Worm (Caenorhabditis elegans) whole organism, young adult: ENCODE measurements around the gene pitr-2.

Experiments used
- B0261.1 ChIP-seq: sonication (generic microtip); optimal IDR thresholded peaks from 2 replicates; lab custom pipeline; 2016; ENCODE audit warnings: mild to moderate bottlenecking, missing genetic modification characterization, moderate library complexity, missing compliant biosample characterization
- C17E4.6 ChIP-seq: fragments of 200-800 bp; sonication (Bioruptor generic); IDR thresholded peaks from 2 replicates; pipeline ENCODE4 v1.3.6; 2022; ENCODE audit warnings: missing genetic modification reagents, missing genetic modification characterization, missing compliant biosample characterization
- D2030.7 ChIP-seq: fragments of 200-800 bp; sonication (Bioruptor generic); IDR thresholded peaks from 2 replicates; pipeline ENCODE4 v1.3.6; 2022; ENCODE audit warnings: missing genetic modification reagents, missing genetic modification characterization, missing compliant biosample characterization
- F49E8.2 ChIP-seq: sonication (generic microtip); optimal IDR thresholded peaks from 3 replicates; lab custom pipeline; 2017; ENCODE audit warnings: missing genetic modification characterization, mild to moderate bottlenecking, missing compliant biosample characterization, antibody characterized with exemption, moderate library complexity; ENCODE audit not compliant: insufficient read depth
- F52B5.7 ChIP-seq: sonication (generic microtip); optimal IDR thresholded peaks from 2 replicates; lab custom pipeline; 2016; ENCODE audit warnings: mild to moderate bottlenecking, missing genetic modification characterization, missing compliant biosample characterization
- Y56A3A.18 ChIP-seq: fragments of 200-800 bp; sonication (Bioruptor generic); IDR thresholded peaks from 2 replicates; pipeline ENCODE4 v1.3.6; 2022; ENCODE audit warnings: missing genetic modification reagents, missing genetic modification characterization, missing compliant biosample characterization
- Y79H2A.3 ChIP-seq: fragments of 200-800 bp; sonication (Bioruptor generic); conservative IDR thresholded peaks from 2 replicates; pipeline ENCODE4 v1.3.6; 2022; ENCODE audit warnings: missing genetic modification reagents, missing genetic modification characterization, missing compliant biosample characterization
- ZK185.1 ChIP-seq: sonication (generic microtip); optimal IDR thresholded peaks from 2 replicates; lab custom pipeline; 2016; ENCODE audit warnings: mild to moderate bottlenecking, missing genetic modification characterization, missing compliant biosample characterization; ENCODE audit not compliant: poor library complexity, severe bottlenecking
- aptf-3 ChIP-seq: fragments of 200-800 bp; sonication (Bioruptor generic); IDR thresholded peaks from 2 replicates; pipeline ENCODE4 v1.3.6; 2022; ENCODE audit warnings: missing genetic modification characterization, missing compliant biosample characterization
- athp-1 ChIP-seq: sonication (generic microtip); optimal IDR thresholded peaks from 2 replicates; lab custom pipeline; 2017; ENCODE audit warnings: mild to moderate bottlenecking, missing genetic modification characterization, missing compliant biosample characterization
- attf-6 ChIP-seq: fragments of 200-800 bp; sonication (Bioruptor generic); IDR thresholded peaks from 2 replicates; pipeline ENCODE4 v1.3.6; 2022; ENCODE audit warnings: missing genetic modification reagents, missing genetic modification characterization, missing compliant biosample characterization
- bed-1 ChIP-seq: fragments of 200-800 bp; sonication (Bioruptor generic); IDR thresholded peaks from 2 replicates; pipeline ENCODE4 v1.3.6; 2022; ENCODE audit warnings: missing genetic modification reagents, missing genetic modification characterization, missing compliant biosample characterization
- ceh-100 ChIP-seq: fragments of 200-800 bp; sonication (Bioruptor generic); IDR thresholded peaks from 2 replicates; pipeline ENCODE4 v1.3.6; 2022; ENCODE audit warnings: missing genetic modification reagents, missing genetic modification characterization, missing compliant biosample characterization
- ceh-27 ChIP-seq: fragments of 200-800 bp; sonication (Bioruptor generic); optimal IDR thresholded peaks from 2 replicates; lab custom pipeline; 2018; ENCODE audit warnings: mild to moderate bottlenecking, missing genetic modification characterization, moderate library complexity, missing compliant biosample characterization
- ceh-40 ChIP-seq: fragments of 200-800 bp; sonication (Bioruptor generic); IDR thresholded peaks from 2 replicates; pipeline ENCODE4 v1.3.6; 2022; ENCODE audit warnings: missing genetic modification characterization, missing compliant biosample characterization
- chd-7 ChIP-seq: sonication (generic microtip); optimal IDR thresholded peaks from 2 replicates; lab custom pipeline; 2016; ENCODE audit warnings: mild to moderate bottlenecking, missing genetic modification characterization, moderate library complexity, missing compliant biosample characterization
- dox-1 ChIP-seq: fragments of 200-800 bp; sonication (Bioruptor generic); IDR thresholded peaks from 2 replicates; pipeline ENCODE4 v1.3.6; 2022; ENCODE audit warnings: missing genetic modification reagents, missing genetic modification characterization, missing compliant biosample characterization
- dpl-1 ChIP-seq: fragments of 150-350 bp; optimal IDR thresholded peaks from 2 replicates; lab custom pipeline; 2014; ENCODE audit warnings: missing biosample characterization, missing genetic modification reagents, missing genetic modification characterization
- egrh-3 ChIP-seq: fragments of 200-800 bp; sonication (Bioruptor generic); IDR thresholded peaks from 2 replicates; pipeline ENCODE4 v1.3.6; 2022; ENCODE audit warnings: missing genetic modification reagents, missing genetic modification characterization, missing compliant biosample characterization
- ekl-4 ChIP-seq: fragments of 200-800 bp; sonication (Bioruptor generic); IDR thresholded peaks from 2 replicates; pipeline ENCODE4 v1.3.6; 2022; ENCODE audit warnings: missing genetic modification reagents, missing genetic modification characterization, missing compliant biosample characterization
- hlh-12 ChIP-seq: sonication (generic microtip); optimal IDR thresholded peaks from 2 replicates; lab custom pipeline; 2016; ENCODE audit warnings: missing genetic modification characterization, missing compliant biosample characterization
- hmg-1.2 ChIP-seq: fragments of 200-800 bp; sonication (Bioruptor generic); IDR thresholded peaks from 2 replicates; pipeline ENCODE4 v1.3.6; 2022; ENCODE audit warnings: missing genetic modification reagents, missing genetic modification characterization, missing compliant biosample characterization
- hmg-20 ChIP-seq: fragments of 200-800 bp; sonication (Bioruptor generic); IDR thresholded peaks from 2 replicates; pipeline ENCODE4 v1.3.6; 2022; ENCODE audit warnings: missing genetic modification reagents, missing genetic modification characterization, missing compliant biosample characterization
- hsf-1 ChIP-seq: fragments of 200-800 bp; sonication (Bioruptor generic); IDR thresholded peaks from 2 replicates; pipeline ENCODE4 v1.3.6; 2022; ENCODE audit warnings: missing genetic modification reagents, missing genetic modification characterization, missing compliant biosample characterization
- lag-1 ChIP-seq: fragments of 200-800 bp; sonication (Bioruptor generic); IDR thresholded peaks from 2 replicates; pipeline ENCODE4 v1.3.6; 2022; ENCODE audit warnings: missing genetic modification reagents, missing genetic modification characterization, missing compliant biosample characterization
- lin-26 ChIP-seq: fragments of 200-800 bp; sonication (Bioruptor generic); IDR thresholded peaks from 2 replicates; pipeline ENCODE4 v1.3.6; 2022; ENCODE audit warnings: missing genetic modification reagents, missing genetic modification characterization, missing compliant biosample characterization
- lin-54 ChIP-seq: fragments of 200-800 bp; sonication (Bioruptor generic); optimal IDR thresholded peaks from 2 replicates; lab custom pipeline; 2018; ENCODE audit warnings: mild to moderate bottlenecking, missing genetic modification characterization, missing compliant biosample characterization
- madf-6 ChIP-seq: fragments of 200-800 bp; sonication (Bioruptor generic); IDR thresholded peaks from 2 replicates; pipeline ENCODE4 v1.3.6; 2022; ENCODE audit warnings: missing genetic modification reagents, missing genetic modification characterization, missing compliant biosample characterization
- mcd-1 ChIP-seq: fragments of 200-800 bp; sonication (Bioruptor generic); IDR thresholded peaks from 2 replicates; pipeline ENCODE4 v1.3.6; 2022; ENCODE audit warnings: missing genetic modification reagents, missing genetic modification characterization, missing compliant biosample characterization
- mxl-1 ChIP-seq: sonication (generic microtip); optimal IDR thresholded peaks from 2 replicates; lab custom pipeline; 2016; ENCODE audit warnings: missing genetic modification characterization, missing compliant biosample characterization
- nfya-1 ChIP-seq: sonication (generic microtip); optimal IDR thresholded peaks from 2 replicates; lab custom pipeline; 2017; ENCODE audit warnings: antibody characterized with exemption, missing compliant biosample characterization, missing genetic modification characterization, borderline replicate concordance; ENCODE audit not compliant: insufficient read depth
- nhr-179 ChIP-seq: sonication (generic microtip); optimal IDR thresholded peaks from 2 replicates; lab custom pipeline; 2016; ENCODE audit warnings: mild to moderate bottlenecking, missing genetic modification characterization, missing compliant biosample characterization
- rcor-1 ChIP-seq: fragments of 200-800 bp; sonication (Bioruptor generic); IDR thresholded peaks from 2 replicates; pipeline ENCODE4 v1.3.6; 2022; ENCODE audit warnings: missing genetic modification reagents, missing genetic modification characterization, missing compliant biosample characterization
- snpc-1.1 ChIP-seq: sonication (generic microtip); optimal IDR thresholded peaks from 2 replicates; lab custom pipeline; 2017; ENCODE audit warnings: missing genetic modification characterization, mild to moderate bottlenecking, missing compliant biosample characterization, antibody characterized with exemption, moderate library complexity, missing genotype, missing genetic modification reagents; ENCODE audit not compliant: insufficient read depth
- snpc-4 ChIP-seq, 5 experiments: fragments of 150-350 bp in 1 of 5; sonication (generic microtip) in 4 of 5; optimal IDR thresholded peaks; 2 replicates each; lab custom pipeline; 2014 to 2018; ENCODE audit warnings: missing genetic modification characterization in 5 of 5, missing biosample characterization in 3 of 5, antibody characterized with exemption in 2 of 5, mild to moderate bottlenecking in 2 of 5, missing compliant biosample characterization in 2 of 5, missing genotype in 2 of 5, moderate library complexity in 2 of 5, missing genetic modification reagents in 1 of 5
- tbp1 ChIP-seq: fragments of 200-800 bp; sonication (Bioruptor generic); optimal IDR thresholded peaks from 2 replicates; lab custom pipeline; 2018; ENCODE audit warnings: mild to moderate bottlenecking, missing genetic modification characterization, missing compliant biosample characterization
- zfh-2 ChIP-seq: fragments of 200-800 bp; sonication (Bioruptor generic); conservative IDR thresholded peaks from 2 replicates; pipeline ENCODE4 v1.3.6; 2022; ENCODE audit warnings: missing genetic modification reagents, missing genetic modification characterization, missing compliant biosample characterization
- zim-3 ChIP-seq: sonication (generic microtip); optimal IDR thresholded peaks from 2 replicates; lab custom pipeline; 2017; ENCODE audit warnings: mild to moderate bottlenecking, missing genetic modification characterization, moderate library complexity, missing compliant biosample characterization
- ztf-18 ChIP-seq: sonication (generic microtip); optimal IDR thresholded peaks from 2 replicates; lab custom pipeline; 2016; ENCODE audit warnings: missing genotype, mild to moderate bottlenecking, missing genetic modification characterization, missing compliant biosample characterization
- ztf-26 ChIP-seq: sonication (generic microtip); optimal IDR thresholded peaks from 2 replicates; lab custom pipeline; 2017; ENCODE audit warnings: missing genetic modification characterization, missing compliant biosample characterization
- ztf-28 ChIP-seq: fragments of 200-800 bp; sonication (Bioruptor generic); IDR thresholded peaks from 2 replicates; pipeline ENCODE4 v1.3.6; 2022; ENCODE audit warnings: missing genetic modification reagents, missing genetic modification characterization, missing compliant biosample characterization

The pitr-2 gene

DNA sequence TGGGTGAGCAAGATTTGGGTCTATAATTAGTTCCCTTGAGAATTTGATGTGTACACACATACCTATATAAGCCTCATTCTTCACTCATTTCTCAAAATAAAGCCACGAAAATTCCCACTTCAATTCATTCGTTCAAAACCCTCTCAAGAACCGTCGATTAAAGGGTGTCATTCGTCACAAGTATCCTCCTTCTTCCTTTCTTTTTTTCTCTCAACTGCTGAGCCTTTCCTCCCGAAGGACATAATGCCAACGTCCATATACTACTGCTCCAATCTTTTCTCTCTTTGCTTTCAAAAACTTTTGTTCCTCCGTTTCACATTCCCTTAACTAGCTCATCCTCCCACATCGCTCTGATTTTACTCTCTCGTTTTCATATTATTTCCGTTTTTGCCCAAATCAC is 45.3 kb downstream of the pitr-2 start, which contains the start of gene T27E4.1:
Gene T27E4.1 (plus strand): TSS at position 137 of the 400 bp plus-strand sequence.
- TF ChIP-seq snpc-4 (GFP tag; optimal IDR thresholded peaks at IDR 0.05; lab: Kevin White, UChicago) = no peak
- no peak for TF ChIP-seq snpc-4 (tag; optimal IDR thresholded peaks at IDR 0.05; lab: Kevin White, UChicago)
- TF ChIP-seq ceh-27 (GFP tag; lab: Kevin White, UChicago) = peak; percentile 9

DNA sequence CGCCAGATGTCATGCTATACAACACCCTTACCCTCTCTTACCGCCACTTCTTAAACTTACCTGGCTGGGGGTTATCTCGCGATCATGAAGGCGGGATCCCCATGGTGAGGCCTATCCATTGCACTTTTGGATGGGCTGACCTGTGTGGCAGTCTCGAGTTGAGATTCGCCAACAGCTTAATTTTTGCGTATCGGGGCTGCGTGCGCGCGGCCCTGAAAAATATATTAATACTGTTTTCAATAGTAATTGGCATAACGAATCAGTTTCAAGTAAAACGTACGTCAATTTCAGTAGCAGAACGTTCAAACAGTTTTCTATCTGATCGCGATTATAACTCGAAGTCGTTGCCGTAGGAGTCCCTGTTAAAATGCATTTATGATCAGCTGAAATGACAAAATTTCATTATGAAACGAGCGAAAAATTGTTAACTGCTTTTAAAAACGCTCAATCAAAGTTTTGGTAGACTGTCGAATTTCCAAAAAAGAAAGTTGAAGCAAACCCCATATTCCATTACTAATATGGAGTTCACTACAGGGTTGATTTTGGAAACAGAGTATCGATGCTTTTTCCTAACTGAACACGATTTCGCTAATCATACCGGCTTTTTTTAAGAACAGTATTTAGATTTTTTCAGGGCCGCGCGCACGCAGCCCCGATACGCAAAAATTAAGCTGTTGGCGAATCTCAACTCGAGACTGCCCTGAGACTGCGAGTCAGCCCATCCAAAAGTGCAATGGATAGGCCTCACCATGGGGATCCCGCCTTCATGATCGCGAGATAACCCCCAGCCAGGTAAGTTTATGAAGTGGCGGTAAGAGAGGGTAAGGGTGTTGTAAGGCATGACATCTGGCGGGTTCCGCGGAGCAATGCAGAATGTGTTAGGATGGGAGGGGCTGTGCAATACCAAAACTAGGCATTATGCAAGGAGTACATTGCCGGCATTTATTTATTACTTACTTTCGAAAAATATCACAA is 46.4 kb downstream of the pitr-2 start:
- TF ChIP-seq lin-26 (GFP tag; lab: Robert Waterston, UW) (peak; percentile 43; the same call in 1 of the 2 replicates), hmg-20 (GFP tag; lab: Robert Waterston, UW) (peak; percentile 11; the same call in 1 of the 2 replicates), snpc-1.1 (peak; percentile 79), hsf-1 (GFP tag; lab: Robert Waterston, UW) (peak; percentile 58), ceh-100 (GFP tag; lab: Robert Waterston, UW) (peak; percentile 16; the same call in 1 of the 2 replicates), tbp1 (GFP tag; lab: Kevin White, UChicago) (peak; percentile 49), snpc-4 (GFP tag; optimal IDR thresholded peaks at IDR 0.05; lab: Kevin White, UChicago) (peak; percentile 58), snpc-4 (tag; optimal IDR thresholded peaks at IDR 0.05; lab: Kevin White, UChicago) (peak in 3 of 4 experiments; percentile 53 to 79 (median 66)), hmg-1.2 (GFP tag; lab: Robert Waterston, UW) (peak; percentile 53), rcor-1 (GFP tag; lab: Robert Waterston, UW) (peak; percentile 54), hlh-12 (tag; lab: Kevin White, UChicago) (peak; percentile 30), bed-1 (GFP tag; lab: Robert Waterston, UW) (0 out of 2 replicates have a peak, but pooled peaks have one; percentile 62), ekl-4 (peak; percentile 61; the same call in 1 of the 2 replicates), attf-6 (peak; percentile 77), F49E8.2 (tag; lab: Kevin White, UChicago) (peak; percentile 2), dox-1 (GFP tag; lab: Robert Waterston, UW) (peak; percentile 55), zfh-2 (0 out of 2 replicates have a peak, but pooled peaks have one; percentile 36), madf-6 (GFP tag; lab: Robert Waterston, UW) (peak; percentile 60), D2030.7 (GFP tag; lab: Robert Waterston, UW) (peak; percentile 48; the same call in 1 of the 2 replicates), Y56A3A.18 (GFP tag; lab: Robert Waterston, UW) (peak; percentile 43; the same call in 1 of the 2 replicates), mcd-1 (GFP tag; lab: Robert Waterston, UW) (peak; percentile 39; the same call in 1 of the 2 replicates), aptf-3 (peak; percentile 81; the same call in 1 of the 2 replicates)
- TF ChIP-seq, all 124 proteins: peak for 21; not testable (repeated sequence) for 103

DNA sequence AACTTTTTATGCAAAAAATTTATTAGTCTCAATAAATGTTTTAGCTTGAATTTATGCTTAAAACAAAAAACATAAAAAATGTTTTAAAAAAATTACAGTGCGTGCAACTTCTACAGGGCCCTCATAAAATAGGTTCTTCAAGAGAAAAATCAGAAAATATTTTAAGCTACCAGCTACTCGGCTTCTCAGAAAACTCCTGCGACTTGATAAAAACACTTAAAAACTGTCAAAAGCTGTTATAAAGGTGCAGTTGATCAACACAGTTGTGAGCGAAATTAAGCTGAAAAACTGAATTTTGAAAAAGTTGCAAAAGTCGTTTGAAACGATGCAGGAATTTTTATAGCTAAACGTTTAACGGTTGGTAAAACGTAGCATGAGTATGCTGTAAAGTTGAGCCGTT is 48.8 kb downstream of the pitr-2 start:
- TF ChIP-seq ztf-18 (tag; lab: Kevin White, UChicago) (no peak), nfya-1 (tag; lab: Kevin White, UChicago) (no peak), chd-7 (tag; lab: Kevin White, UChicago) (no peak), egrh-3 (GFP tag; lab: Robert Waterston, UW) (0 out of 2 replicates have a peak, but pooled peaks have one; percentile 19), mcd-1 (GFP tag; lab: Robert Waterston, UW) (no peak; the same call in 1 of the 2 replicates), ZK185.1 (tag; lab: Kevin White, UChicago) (no peak), lag-1 (no peak), Y79H2A.3 (GFP tag; lab: Robert Waterston, UW) (no peak), zim-3 (tag; lab: Kevin White, UChicago) (peak; percentile 18), dpl-1 (GFP tag; lab: Kevin White, UChicago) (no peak), athp-1 (tag; lab: Kevin White, UChicago) (no peak), mxl-1 (tag; lab: Kevin White, UChicago) (no peak), B0261.1 (tag; lab: Kevin White, UChicago) (no peak), C17E4.6 (GFP tag; lab: Robert Waterston, UW) (no peak), F49E8.2 (tag; lab: Kevin White, UChicago) (no peak), ztf-28 (GFP tag; lab: Robert Waterston, UW) (no peak), nhr-179 (tag; lab: Kevin White, UChicago) (no peak), F52B5.7 (tag; lab: Kevin White, UChicago) (no peak), ztf-26 (tag; lab: Kevin White, UChicago) (peak; percentile 48), lin-54 (GFP tag; lab: Kevin White, UChicago) (peak; percentile 4), ceh-40 (peak; percentile 69; the same call in 1 of the 2 replicates)
